Worm (Caenorhabditis elegans) whole organism, mixed stage, embryonic: Measurements from ENCODE around the gene K07H8.5.

Experiments
- ces-1 ChIP-seq: fragments of 150-350 bp; optimal IDR thresholded peaks from 2 replicates; lab custom pipeline; 2014; ENCODE audit warnings: missing biosample characterization, missing genetic modification reagents, missing genetic modification characterization
- cnd-1 ChIP-seq: fragments of 200-800 bp; sonication (Bioruptor generic); optimal IDR thresholded peaks from 2 replicates; lab custom pipeline; 2018; ENCODE audit warnings: mild to moderate bottlenecking, missing genetic modification characterization, missing compliant biosample characterization
- elt-1 ChIP-seq: sonication (generic microtip); optimal IDR thresholded peaks from 2 replicates; lab custom pipeline; 2017; ENCODE audit warnings: missing genetic modification characterization, mild to moderate bottlenecking, missing compliant biosample characterization, antibody characterized with exemption, moderate library complexity, borderline replicate concordance; ENCODE audit not compliant: insufficient read depth
- lin-32 ChIP-seq: fragments of 200-800 bp; sonication (Bioruptor generic); optimal IDR thresholded peaks from 2 replicates; lab custom pipeline; 2018; ENCODE audit warnings: mild to moderate bottlenecking, missing genetic modification characterization, missing compliant biosample characterization
- lsy-2 ChIP-seq: fragments of 150-350 bp; optimal IDR thresholded peaks from 2 replicates; lab custom pipeline; 2014; ENCODE audit warnings: missing biosample characterization, missing genetic modification characterization
- nhr-12 ChIP-seq: fragments of 150-350 bp; optimal IDR thresholded peaks from 2 replicates; lab custom pipeline; 2014; ENCODE audit warnings: missing biosample characterization, missing genetic modification characterization
- nhr-76 ChIP-seq: sonication (generic microtip); optimal IDR thresholded peaks from 2 replicates; lab custom pipeline; 2017; ENCODE audit warnings: missing biosample characterization, missing genetic modification characterization
- snpc-4 ChIP-seq: fragments of 150-350 bp; optimal IDR thresholded peaks from 2 replicates; lab custom pipeline; 2014; ENCODE audit warnings: missing biosample characterization, missing genetic modification characterization
- unc-62 ChIP-seq: fragments of 150-350 bp; optimal IDR thresholded peaks from 2 replicates; lab custom pipeline; 2014; ENCODE audit warnings: missing biosample characterization, missing genetic modification reagents, missing genetic modification characterization
- ztf-11 ChIP-seq: fragments of 150-350 bp; optimal IDR thresholded peaks from 2 replicates; lab custom pipeline; 2014; ENCODE audit warnings: missing biosample characterization, missing genetic modification characterization

ce11 chrIV:8244112-8244511, 24.0 kb upstream of the K07H8.5 start, which contains the start of gene T09A12.1:
- no peak for TF ChIP-seq lsy-2 (tag; lab: Kevin White, UChicago)
- no peak for TF ChIP-seq unc-62 (GFP tag; lab: Kevin White, UChicago)
- TF ChIP-seq elt-1 (tag; lab: Kevin White, UChicago), result no peak
- no peak for TF ChIP-seq lin-32 (GFP tag; lab: Kevin White, UChicago)
- no peak for TF ChIP-seq nhr-12
- TF ChIP-seq ztf-11 (tag; lab: Kevin White, UChicago), result no peak
- no peak for TF ChIP-seq cnd-1 (tag; lab: Kevin White, UChicago)
- no peak for TF ChIP-seq snpc-4
- TF ChIP-seq nhr-76 (tag; lab: Kevin White, UChicago), result no peak
- no peak for TF ChIP-seq ces-1 (GFP tag; lab: Kevin White, UChicago)
